Fruit fly (Drosophila melanogaster) whole organism, embryonic: Measurements from ENCODE around the gene Cul6.

ENCODE experiments used
- BEAF-32 ChIP-seq: fragments of 200-800 bp; sonication (Bioruptor generic); optimal IDR thresholded peaks from 3 replicates; lab custom pipeline; 2017; ENCODE audit warnings: missing biosample characterization, missing genetic modification characterization, mild to moderate bottlenecking, moderate library complexity, missing genetic modification reagents
- CG10321 ChIP-seq: fragments of 200-800 bp; sonication (Bioruptor generic); IDR thresholded peaks from 2 replicates; pipeline ENCODE4 v1.3.6; 2022; ENCODE audit warnings: missing biosample characterization, missing genetic modification characterization
- CG11085 ChIP-seq: fragments of 200-800 bp; sonication (Bioruptor generic); IDR thresholded peaks from 2 replicates; pipeline ENCODE4 v1.3.6; 2022; ENCODE audit warnings: missing biosample characterization, missing genetic modification characterization
- CG11504 ChIP-seq: fragments of 200-800 bp; sonication (Bioruptor generic); optimal IDR thresholded peaks from 3 replicates; lab custom pipeline; 2019; ENCODE audit warnings: missing biosample characterization, mild to moderate bottlenecking, missing genetic modification characterization, moderate library complexity
- CG12104 ChIP-seq: fragments of 200-800 bp; sonication (Bioruptor generic); optimal IDR thresholded peaks from 3 replicates; lab custom pipeline; 2016; ENCODE audit warnings: missing biosample characterization, missing genetic modification characterization
- CG12299 ChIP-seq: fragments of 200-800 bp; sonication (Bioruptor generic); optimal IDR thresholded peaks from 2 replicates; lab custom pipeline; 2018; ENCODE audit warnings: missing biosample characterization, mild to moderate bottlenecking, missing genetic modification characterization
- CG13624 ChIP-seq: fragments of 200-800 bp; sonication (Bioruptor generic); optimal IDR thresholded peaks from 2 replicates; lab custom pipeline; 2016; ENCODE audit warnings: missing biosample characterization, missing genetic modification characterization
- CG1602 ChIP-seq: fragments of 200-800 bp; sonication (Bioruptor generic); optimal IDR thresholded peaks from 3 replicates; lab custom pipeline; 2016; ENCODE audit warnings: missing biosample characterization, missing genetic modification characterization
- CG31441 ChIP-seq: fragments of 200-800 bp; sonication (Bioruptor generic); IDR thresholded peaks from 2 replicates; pipeline ENCODE4 v1.3.6; 2022; ENCODE audit warnings: missing biosample characterization, missing genetic modification characterization
- CG33557 ChIP-seq: fragments of 200-800 bp; sonication (Bioruptor generic); optimal IDR thresholded peaks from 2 replicates; lab custom pipeline; 2019; ENCODE audit warnings: missing biosample characterization, mild to moderate bottlenecking, missing genetic modification characterization, moderate library complexity
- CG34376 ChIP-seq: fragments of 200-800 bp; sonication (Bioruptor generic); optimal IDR thresholded peaks from 2 replicates; lab custom pipeline; 2018; ENCODE audit warnings: missing biosample characterization, mild to moderate bottlenecking, missing genetic modification characterization
- CG4617 ChIP-seq: fragments of 200-800 bp; sonication (Bioruptor generic); optimal IDR thresholded peaks from 3 replicates; lab custom pipeline; 2016; ENCODE audit warnings: missing biosample characterization, missing genetic modification characterization, borderline replicate concordance
- CG4854 ChIP-seq: fragments of 200-800 bp; sonication (Bioruptor generic); optimal IDR thresholded peaks from 2 replicates; lab custom pipeline; 2016; ENCODE audit warnings: missing biosample characterization, missing genetic modification characterization, inconsistent platforms
- CG5245 ChIP-seq: fragments of 200-800 bp; sonication (Bioruptor generic); optimal IDR thresholded peaks from 3 replicates; lab custom pipeline; 2016; ENCODE audit warnings: missing biosample characterization, missing genetic modification characterization
- CG6683 ChIP-seq: fragments of 200-800 bp; sonication (Bioruptor generic); optimal IDR thresholded peaks from 2 replicates; lab custom pipeline; 2017; ENCODE audit warnings: missing biosample characterization, mild to moderate bottlenecking, missing genetic modification characterization, missing genetic modification reagents
- CG6765 ChIP-seq: fragments of 200-800 bp; sonication (Bioruptor generic); optimal IDR thresholded peaks from 3 replicates; lab custom pipeline; 2017; ENCODE audit warnings: missing biosample characterization, mild to moderate bottlenecking, missing genetic modification characterization
- CG7786 ChIP-seq: fragments of 200-800 bp; sonication (Bioruptor generic); optimal IDR thresholded peaks from 2 replicates; lab custom pipeline; 2016; ENCODE audit warnings: missing biosample characterization, missing genetic modification characterization
- CG9876 ChIP-seq: fragments of 200-800 bp; sonication (Bioruptor generic); optimal IDR thresholded peaks from 2 replicates; lab custom pipeline; 2016; ENCODE audit warnings: missing biosample characterization, missing genetic modification characterization
- CrebB ChIP-seq: fragments of 200-800 bp; sonication (Bioruptor generic); optimal IDR thresholded peaks from 3 replicates; lab custom pipeline; 2018; ENCODE audit warnings: missing biosample characterization, mild to moderate bottlenecking, missing genetic modification characterization
- Gsc ChIP-seq: fragments of 200-800 bp; sonication (Bioruptor generic); IDR thresholded peaks from 2 replicates; pipeline ENCODE4 v1.3.6; 2022; ENCODE audit warnings: missing biosample characterization, missing genetic modification characterization
- H2.0 ChIP-seq: fragments of 200-800 bp; sonication (Bioruptor generic); IDR thresholded peaks from 2 replicates; pipeline ENCODE4 v1.3.6; 2022; ENCODE audit warnings: missing biosample characterization, missing genetic modification characterization
- HmgZ ChIP-seq: fragments of 200-800 bp; sonication (Bioruptor generic); optimal IDR thresholded peaks from 2 replicates; lab custom pipeline; 2018; ENCODE audit warnings: missing biosample characterization, mild to moderate bottlenecking, missing genetic modification characterization
- Hsf ChIP-seq: fragments of 200-800 bp; sonication (Bioruptor generic); optimal IDR thresholded peaks from 3 replicates; lab custom pipeline; 2016; ENCODE audit warnings: missing biosample characterization, missing genetic modification characterization
- Kr ChIP-seq: fragments of 200-800 bp; sonication (Bioruptor generic); optimal IDR thresholded peaks from 2 replicates; lab custom pipeline; 2017; ENCODE audit warnings: missing biosample characterization, mild to moderate bottlenecking, missing genetic modification characterization
- Lpt ChIP-seq: fragments of >200 bp; optimal IDR thresholded peaks from 2 replicates; lab custom pipeline; 2018; ENCODE audit warnings: missing biosample characterization, missing genetic modification characterization
- MBD-R2 ChIP-seq: fragments of 200-800 bp; sonication (Bioruptor generic); IDR thresholded peaks from 2 replicates; pipeline ENCODE4 v1.3.6; 2022; ENCODE audit warnings: missing biosample characterization, missing genetic modification characterization
- NfI ChIP-seq: fragments of 200-800 bp; sonication (Bioruptor generic); optimal IDR thresholded peaks from 3 replicates; lab custom pipeline; 2018; ENCODE audit warnings: missing biosample characterization, mild to moderate bottlenecking, missing genetic modification characterization, moderate library complexity
- PHDP ChIP-seq: fragments of 200-800 bp; sonication (Bioruptor generic); optimal IDR thresholded peaks from 3 replicates; lab custom pipeline; 2018; ENCODE audit warnings: missing biosample characterization, mild to moderate bottlenecking, missing genetic modification characterization, moderate library complexity
- Pdp1 ChIP-seq, 2 experiments: fragments of 200-800 bp; sonication (Bioruptor generic); optimal IDR thresholded peaks; 3 replicates each; lab custom pipeline; 2016; ENCODE audit warnings: missing biosample characterization in 2 of 2, missing genetic modification characterization in 2 of 2, mild to moderate bottlenecking in 1 of 2, moderate library complexity in 1 of 2
- Side ChIP-seq: fragments of 200-800 bp; sonication (Bioruptor generic); optimal IDR thresholded peaks from 2 replicates; lab custom pipeline; 2016; ENCODE audit warnings: missing biosample characterization, missing genetic modification characterization
- Sin3A ChIP-seq: fragments of >200 bp; optimal IDR thresholded peaks from 2 replicates; lab custom pipeline; 2018
- Usf ChIP-seq: fragments of 200-800 bp; sonication (Bioruptor generic); optimal IDR thresholded peaks from 2 replicates; lab custom pipeline; 2017; ENCODE audit warnings: missing genotype, missing biosample characterization, missing genetic modification characterization
- Vsx1 ChIP-seq: fragments of 200-800 bp; sonication (Bioruptor generic); optimal IDR thresholded peaks from 2 replicates; lab custom pipeline; 2017; ENCODE audit warnings: missing biosample characterization, mild to moderate bottlenecking, missing genetic modification characterization, missing genetic modification reagents
- bab2 ChIP-seq: fragments of 200-800 bp; sonication (Bioruptor generic); optimal IDR thresholded peaks from 2 replicates; lab custom pipeline; 2016; ENCODE audit warnings: missing biosample characterization, missing genetic modification characterization
- bcd ChIP-seq: fragments of 200-800 bp; sonication (Bioruptor generic); optimal IDR thresholded peaks from 2 replicates; lab custom pipeline; 2017; ENCODE audit warnings: missing biosample characterization, mild to moderate bottlenecking, missing genetic modification characterization
- bowl ChIP-seq: fragments of 200-800 bp; sonication (Bioruptor generic); IDR thresholded peaks from 2 replicates; pipeline ENCODE4 v1.3.6; 2022; ENCODE audit warnings: missing biosample characterization, missing genetic modification characterization
- br ChIP-seq: fragments of >200 bp; optimal IDR thresholded peaks from 2 replicates; lab custom pipeline; 2017
- ci ChIP-seq: fragments of 200-800 bp; sonication (Bioruptor generic); IDR thresholded peaks from 3 replicates; pipeline ENCODE4 v1.3.6; 2022; ENCODE audit warnings: missing biosample characterization, missing genetic modification characterization
- dmrt99B ChIP-seq: fragments of 200-800 bp; sonication (Bioruptor generic); optimal IDR thresholded peaks from 2 replicates; lab custom pipeline; 2018; ENCODE audit warnings: missing biosample characterization, mild to moderate bottlenecking, missing genetic modification characterization, moderate library complexity
- dpn ChIP-seq, 2 experiments: fragments of 200-800 bp; sonication (Bioruptor generic); optimal IDR thresholded peaks; 3 replicates each; lab custom pipeline; 2016; ENCODE audit warnings: missing biosample characterization in 2 of 2, missing genetic modification characterization in 2 of 2
- ems ChIP-seq: fragments of 200-800 bp; sonication (Bioruptor generic); optimal IDR thresholded peaks from 3 replicates; lab custom pipeline; 2016; ENCODE audit warnings: missing biosample characterization, missing genetic modification characterization
- fu2 ChIP-seq: fragments of 200-800 bp; sonication (Bioruptor generic); optimal IDR thresholded peaks from 2 replicates; lab custom pipeline; 2016; ENCODE audit warnings: missing biosample characterization, missing genetic modification characterization
- gfzf ChIP-seq: fragments of 200-800 bp; sonication (Bioruptor generic); optimal IDR thresholded peaks from 2 replicates; lab custom pipeline; 2016; ENCODE audit warnings: missing biosample characterization, mild to moderate bottlenecking, missing genetic modification characterization, moderate library complexity
- gsb-n ChIP-seq: fragments of 200-800 bp; sonication (Bioruptor generic); optimal IDR thresholded peaks from 3 replicates; lab custom pipeline; 2018; ENCODE audit warnings: missing biosample characterization, mild to moderate bottlenecking, missing genetic modification characterization
- ham ChIP-seq: fragments of 200-800 bp; sonication (Bioruptor generic); IDR thresholded peaks from 2 replicates; pipeline ENCODE4 v1.3.6; 2022; ENCODE audit warnings: missing biosample characterization, missing genetic modification characterization
- hth ChIP-seq: fragments of >200 bp; optimal IDR thresholded peaks from 2 replicates; lab custom pipeline; 2017; ENCODE audit warnings: inconsistent platforms
- klu ChIP-seq: fragments of 200-800 bp; sonication (Bioruptor generic); IDR thresholded peaks from 2 replicates; pipeline ENCODE4 v1.3.6; 2022; ENCODE audit warnings: missing biosample characterization, missing genetic modification characterization
- onecut ChIP-seq: fragments of 200-800 bp; sonication (Bioruptor generic); IDR thresholded peaks from 2 replicates; pipeline ENCODE4 v1.3.6; 2022; ENCODE audit warnings: missing biosample characterization, missing genetic modification characterization
- ranshi ChIP-seq: fragments of 200-800 bp; sonication (Bioruptor generic); IDR thresholded peaks from 2 replicates; pipeline ENCODE4 v1.3.6; 2022; ENCODE audit warnings: missing biosample characterization, missing genetic modification characterization
- sob ChIP-seq: fragments of 200-800 bp; sonication (Bioruptor generic); IDR thresholded peaks from 2 replicates; pipeline ENCODE4 v1.3.6; 2022; ENCODE audit warnings: missing biosample characterization, missing genetic modification characterization
- vvl ChIP-seq: fragments of 200-800 bp; sonication (Bioruptor generic); IDR thresholded peaks from 2 replicates; pipeline ENCODE4 v1.3.6; 2022; ENCODE audit warnings: missing biosample characterization, missing genetic modification characterization
- wdn ChIP-seq: fragments of 200-800 bp; sonication (Bioruptor generic); IDR thresholded peaks from 2 replicates; pipeline ENCODE4 v1.3.6; 2022; ENCODE audit warnings: missing biosample characterization, missing genetic modification characterization
- yki ChIP-seq: fragments of >200 bp; optimal IDR thresholded peaks from 3 replicates; lab custom pipeline; 2018

The Cul6 gene

dm6 chr3L:13017803-13018324 lies 6.4 kb upstream of the Cul6 start, which contains the start of the genes mRpL20 and Icmt (continued):
- peak; percentile 68 for TF ChIP-seq BEAF-32 (GFP tag; lab: Kevin White, UChicago)
- peak; percentile 94 for TF ChIP-seq CG11085 (GFP tag; lab: Robert Waterston, UW)
- peak; percentile 69 for TF ChIP-seq CG6683
- peak; percentile 73 for TF ChIP-seq CG6765
- peak; percentile 72 for TF ChIP-seq CG12104
- TF ChIP-seq CG1602 (GFP tag; lab: Kevin White, UChicago) = peak; percentile 92
- TF ChIP-seq fu2 = no peak
- no peak for TF ChIP-seq yki (lab: Kevin White, UChicago)
- TF ChIP-seq NfI = peak; percentile 92
- TF ChIP-seq ham (GFP tag; lab: Robert Waterston, UW) = peak; percentile 90
- TF ChIP-seq CrebB (tag; lab: Kevin White, UChicago) = peak; percentile 90
- TF ChIP-seq Lpt = no peak
- TF ChIP-seq Vsx1 = peak; percentile 77
- no peak for TF ChIP-seq gfzf (GFP tag; lab: Kevin White, UChicago)
- peak; percentile 74 for TF ChIP-seq CG10321
- peak; percentile 85 for TF ChIP-seq Usf
- peak; percentile 92 for TF ChIP-seq sob (GFP tag; lab: Robert Waterston, UW)
- TF ChIP-seq klu (GFP tag; lab: Robert Waterston, UW) = peak; percentile 93
- peak; percentile 96 for TF ChIP-seq ranshi (GFP tag; lab: Robert Waterston, UW)
- peak; percentile 33 for TF ChIP-seq CG7786 (GFP tag; lab: Kevin White, UChicago)
- peak; percentile 89 for TF ChIP-seq Gsc (GFP tag; lab: Robert Waterston, UW)
- TF ChIP-seq bcd = peak; percentile 93
- peak; percentile 96 for TF ChIP-seq gsb-n
- TF ChIP-seq CG13624 (GFP tag; lab: Kevin White, UChicago) = peak; percentile 33
- peak; percentile 73 for TF ChIP-seq ems (GFP tag; lab: Kevin White, UChicago)
- peak; percentile 94 for TF ChIP-seq HmgZ (tag; lab: Kevin White, UChicago)
- TF ChIP-seq vvl (GFP tag; lab: Robert Waterston, UW) = peak; percentile 98
- no peak for TF ChIP-seq CG4854 (GFP tag; lab: Kevin White, UChicago)
- no peak for TF ChIP-seq CG9876 (GFP tag; lab: Kevin White, UChicago)
- TF ChIP-seq CG34376 (GFP tag; lab: Kevin White, UChicago) = peak; percentile 6
- peak; percentile 72 for TF ChIP-seq Hsf (GFP tag; lab: Kevin White, UChicago)
- TF ChIP-seq wdn (GFP tag; lab: Robert Waterston, UW) = peak; percentile 97
- TF ChIP-seq CG33557 (GFP tag; lab: Kevin White, UChicago) = peak; percentile 70
- peak; percentile 80 for TF ChIP-seq bowl
- no peak for TF ChIP-seq hth
- no peak for TF ChIP-seq br (lab: Kevin White, UChicago)
- peak; percentile 97 for TF ChIP-seq PHDP (tag; lab: Kevin White, UChicago)
- TF ChIP-seq CG11504 (tag; lab: Kevin White, UChicago) = peak; percentile 91
- TF ChIP-seq Side = no peak
- peak; percentile 97 for TF ChIP-seq H2.0 (GFP tag; lab: Robert Waterston, UW)
- TF ChIP-seq dmrt99B = peak; percentile 95
- TF ChIP-seq Sin3A (lab: Kevin White, UChicago) = no peak
- peak; percentile 51 to 94 for TF ChIP-seq dpn (GFP tag; optimal IDR thresholded peaks at IDR 0.05; lab: Kevin White, UChicago)
- TF ChIP-seq Pdp1 (GFP tag; optimal IDR thresholded peaks at IDR 0.05; lab: Kevin White, UChicago) = peak; percentile 71 to 78
- peak; percentile 94 for TF ChIP-seq CG12299 (tag; lab: Kevin White, UChicago)
- TF ChIP-seq CG5245 (GFP tag; lab: Kevin White, UChicago) = peak; percentile 40
- no peak for TF ChIP-seq Kr
- TF ChIP-seq CG31441 (GFP tag; lab: Robert Waterston, UW) = peak; percentile 95
- TF ChIP-seq ci (GFP tag; lab: Robert Waterston, UW) = peak; percentile 94
- TF ChIP-seq MBD-R2 (GFP tag; lab: Robert Waterston, UW) = peak; percentile 87
- peak; percentile 54 for TF ChIP-seq CG4617 (GFP tag; lab: Kevin White, UChicago)
- TF ChIP-seq onecut (GFP tag; lab: Robert Waterston, UW) = peak; percentile 79
- peak; percentile 36 for TF ChIP-seq bab2 (GFP tag; lab: Kevin White, UChicago)
